Fruit fly (Drosophila melanogaster): Measurements from ENCODE around the gene CG14297.

The CG14297 gene

DNA sequence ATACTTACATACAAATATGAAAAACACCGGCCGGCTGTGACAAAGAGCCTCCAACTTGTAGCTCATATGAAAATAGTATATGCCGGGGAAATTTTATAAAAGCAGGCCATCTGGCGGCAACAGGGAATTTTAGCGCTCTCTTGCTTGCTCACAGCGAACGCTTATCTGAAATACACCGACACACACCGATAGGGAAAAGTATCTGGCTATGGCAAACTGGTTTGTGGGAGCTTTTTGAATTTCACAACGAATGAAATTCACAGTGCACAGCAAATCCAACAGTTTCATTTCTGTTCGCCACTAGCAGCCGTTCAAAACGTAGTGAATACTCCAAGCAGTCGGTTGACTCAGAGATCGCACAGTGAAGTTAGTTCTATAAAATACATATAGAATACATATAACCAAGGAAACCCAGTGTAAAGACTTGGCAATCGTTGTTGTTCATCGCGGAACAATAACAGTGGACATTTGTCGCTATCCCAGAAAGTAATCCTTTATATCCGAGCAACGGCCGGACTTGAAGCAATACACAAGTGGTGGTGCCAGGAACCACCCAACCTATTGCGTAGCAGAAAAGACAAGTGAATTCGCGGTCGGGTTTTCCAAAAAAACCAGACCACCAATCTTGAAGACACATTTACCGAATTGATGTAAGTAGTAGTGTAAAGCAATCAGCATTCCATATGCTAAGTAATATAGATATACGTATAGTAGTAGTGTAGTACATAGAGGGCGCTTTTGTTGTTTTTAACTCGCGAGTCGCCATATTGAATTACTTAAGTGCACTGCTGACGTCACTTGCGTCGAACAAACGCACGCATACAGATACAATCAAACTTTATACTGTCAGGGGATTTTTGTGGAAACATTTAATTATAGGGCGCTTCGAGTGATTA lies 20.3 kb downstream of the CG14297 start (continued):
- TF ChIP-seq CG2712 (tag; optimal IDR thresholded peaks at IDR 0.05), result peak; percentile 20
- peak; percentile 40 for TF ChIP-seq CG17385 (GFP tag; optimal IDR thresholded peaks at IDR 0.05)
- peak; percentile 33 for TF ChIP-seq NK7.1 (GFP tag; optimal IDR thresholded peaks at IDR 0.05)
- TF ChIP-seq CG8944 (GFP tag; optimal IDR thresholded peaks at IDR 0.05), result no peak
- peak; percentile 56; the same call in 1 of the 2 replicates for TF ChIP-seq rib (GFP tag; IDR thresholded peaks at IDR 0.05)
- peak; percentile 28 for TF ChIP-seq grau (tag; optimal IDR thresholded peaks at IDR 0.05)
- TF ChIP-seq CG3163 (GFP tag; optimal IDR thresholded peaks at IDR 0.05), result peak; percentile 45
- TF ChIP-seq CG6791 (GFP tag; IDR thresholded peaks at IDR 0.05; ENCODE audit: partially characterized antibody), result no peak

dm6 chr3R:18918872-18919339 lies 21.0 kb downstream of the CG14297 start:
- TF ChIP-seq CG15514 (GFP tag; optimal IDR thresholded peaks at IDR 0.05), result peak; percentile 43
- peak; percentile 82 for TF ChIP-seq Med (GFP tag)
- peak; percentile 29; the same call in 1 of the 2 replicates for TF ChIP-seq Drgx (GFP tag; IDR thresholded peaks at IDR 0.05)
- no peak for TF ChIP-seq pan (optimal IDR thresholded peaks at IDR 0.05)
- peak in 1 of 2 experiments; percentile 31 for TF ChIP-seq pan (GFP tag; optimal IDR thresholded peaks at IDR 0.05 in 1 of 2, IDR thresholded peaks at IDR 0.05 in 1 of 2)
- no peak for TF ChIP-seq ewg (GFP tag; optimal IDR thresholded peaks at IDR 0.05)
- TF ChIP-seq Awh (GFP tag; IDR thresholded peaks at IDR 0.05), result peak; percentile 62; the same call in 1 of the 2 replicates
- no peak for TF ChIP-seq vfl (GFP tag; optimal IDR thresholded peaks at IDR 0.05)
- TF ChIP-seq Hand (GFP tag; optimal IDR thresholded peaks at IDR 0.05), result peak; percentile 5
- peak; percentile 52 for TF ChIP-seq cg (GFP tag; optimal IDR thresholded peaks at IDR 0.05)
- no peak for TF ChIP-seq tna (GFP tag; IDR thresholded peaks at IDR 0.05; ENCODE audit: partially characterized antibody)
- peak; percentile 7 for TF ChIP-seq CG13894 (tag; optimal IDR thresholded peaks at IDR 0.05)
- peak; percentile 5 for TF ChIP-seq Nf-YB (GFP tag; optimal IDR thresholded peaks at IDR 0.05)
- TF ChIP-seq CG16815 (GFP tag; optimal IDR thresholded peaks at IDR 0.05), result no peak
- TF ChIP-seq Lim3 (GFP tag; IDR thresholded peaks at IDR 0.05), result peak; percentile 36; the same call in 1 of the 2 replicates
- TF ChIP-seq CG31224 (GFP tag; IDR thresholded peaks at IDR 0.05), result no peak
- peak; percentile 73 for TF ChIP-seq lab (GFP tag; optimal IDR thresholded peaks at IDR 0.05)
- no peak for TF ChIP-seq CG12071 (GFP tag; optimal IDR thresholded peaks at IDR 0.05)
- peak; percentile 12 for TF ChIP-seq tx (GFP tag; optimal IDR thresholded peaks at IDR 0.05)
- TF ChIP-seq Mrtf (GFP tag; IDR thresholded peaks at IDR 0.05), result no peak
- peak; percentile 86 for TF ChIP-seq scrt (GFP tag; optimal IDR thresholded peaks at IDR 0.05)
- no peak for TF ChIP-seq stwl (tag; optimal IDR thresholded peaks at IDR 0.05)
- no peak for TF ChIP-seq eyg (GFP tag; optimal IDR thresholded peaks at IDR 0.05)
- peak; percentile 93 for TF ChIP-seq CG10543 (GFP tag; optimal IDR thresholded peaks at IDR 0.05)
- TF ChIP-seq zfh2 (GFP tag; optimal IDR thresholded peaks at IDR 0.05), result peak; percentile 22
- TF ChIP-seq Hey (tag; optimal IDR thresholded peaks at IDR 0.05), result peak; percentile 93
- peak; percentile 99 for TF ChIP-seq mirr (GFP tag; optimal IDR thresholded peaks at IDR 0.05)
- TF ChIP-seq Xrp1 (GFP tag; IDR thresholded peaks at IDR 0.05), result peak; percentile 55
- no peak for TF ChIP-seq CG3838 (GFP tag; optimal IDR thresholded peaks at IDR 0.05)
- peak; percentile 51 for TF ChIP-seq CHES-1-like (GFP tag; optimal IDR thresholded peaks at IDR 0.05)
- peak in 1 of 2 experiments; percentile 74 for TF ChIP-seq Pdp1 (GFP tag; optimal IDR thresholded peaks at IDR 0.05)
- peak; percentile 95 for TF ChIP-seq sug (tag; optimal IDR thresholded peaks at IDR 0.05)
- no peak for TF ChIP-seq cato (GFP tag; optimal IDR thresholded peaks at IDR 0.05; ENCODE audit: borderline replicate concordance)
- TF ChIP-seq CG8290 (GFP tag; optimal IDR thresholded peaks at IDR 0.05), result no peak
- TF ChIP-seq CG8290 (tag; optimal IDR thresholded peaks at IDR 0.05), result peak in 1 of 2 experiments; percentile 51
- 0 out of 2 replicates have a peak, but pooled peaks have one; percentile 25 for TF ChIP-seq CG9932 (GFP tag; IDR thresholded peaks at IDR 0.05)
- no peak for TF ChIP-seq fd102C (GFP tag; optimal IDR thresholded peaks at IDR 0.05)
- TF ChIP-seq twi (tag; optimal IDR thresholded peaks at IDR 0.05), result peak; percentile 51
- no peak for TF ChIP-seq CG30431 (GFP tag; optimal IDR thresholded peaks at IDR 0.05)

Data from whole organism, embryonic.